Fruit fly (Drosophila melanogaster): ENCODE results near the gene Lint-1.
A peak's percentile ranks its signal among the peaks of the same experiment; 100 is the strongest.

The Lint-1 gene

dm6 chrX:11137566-11138186 is 11.4 kb upstream of the Lint-1 start, which contains the start of gene CDK2AP1 (continued):
- TF ChIP-seq gcm2 (GFP tag; optimal IDR thresholded peaks at IDR 0.05) = no peak
- peak; percentile 41; the same call in 1 of the 2 replicates for TF ChIP-seq MBD-R2 (GFP tag; IDR thresholded peaks at IDR 0.05)
- TF ChIP-seq CG18619 (GFP tag; optimal IDR thresholded peaks at IDR 0.05) = no peak
- TF ChIP-seq NfI (GFP tag; optimal IDR thresholded peaks at IDR 0.05) = peak; percentile 12
- no peak for TF ChIP-seq prd (optimal IDR thresholded peaks at IDR 0.05)
- peak; percentile 9; the same call in 1 of the 3 replicates for TF ChIP-seq prd (GFP tag; IDR thresholded peaks at IDR 0.05)
- TF ChIP-seq emc (GFP tag; optimal IDR thresholded peaks at IDR 0.05) = peak; percentile 21
- no peak for TF ChIP-seq CG17612 (GFP tag; IDR thresholded peaks at IDR 0.05)
- TF ChIP-seq Xbp1 (GFP tag; optimal IDR thresholded peaks at IDR 0.05) = peak; percentile 32
- peak in 1 of 2 experiments; percentile 71 for TF ChIP-seq tll (GFP tag; optimal IDR thresholded peaks at IDR 0.05)
- TF ChIP-seq vvl (GFP tag; IDR thresholded peaks at IDR 0.05) = peak; percentile 63
- 0 out of 2 replicates have a peak, but pooled peaks have one; percentile 24 for TF ChIP-seq esg (GFP tag; conservative IDR thresholded peaks at IDR 0.05)
- TF ChIP-seq CG2678 (tag; optimal IDR thresholded peaks at IDR 0.05) = peak; percentile 35
- TF ChIP-seq pzg (GFP tag; optimal IDR thresholded peaks at IDR 0.05) = peak; percentile 77
- no peak for TF ChIP-seq Hey (tag; optimal IDR thresholded peaks at IDR 0.05)
- TF ChIP-seq HmgD (GFP tag; optimal IDR thresholded peaks at IDR 0.05) = peak; percentile 30
- no peak for TF ChIP-seq CG7271 (tag; optimal IDR thresholded peaks at IDR 0.05)
- TF ChIP-seq pum (GFP tag; optimal IDR thresholded peaks at IDR 0.05) = peak; percentile 22
- no peak for TF ChIP-seq repo (GFP tag; optimal IDR thresholded peaks at IDR 0.05)
- TF ChIP-seq Bgb (GFP tag; IDR thresholded peaks at IDR 0.05; ENCODE audit: partially characterized antibody) = peak; percentile 70
- TF ChIP-seq tin (GFP tag; optimal IDR thresholded peaks at IDR 0.05) = peak; percentile 27
- TF ChIP-seq CG15011 (GFP tag; optimal IDR thresholded peaks at IDR 0.05) = no peak
- TF ChIP-seq CG10979 (tag; optimal IDR thresholded peaks at IDR 0.05) = no peak
- no peak for TF ChIP-seq Mad (GFP tag; optimal IDR thresholded peaks at IDR 0.05)
- peak; percentile 55 for TF ChIP-seq slbo (GFP tag; IDR thresholded peaks at IDR 0.05)
- TF ChIP-seq CG13287 (GFP tag; IDR thresholded peaks at IDR 0.05; ENCODE audit: partially characterized antibody) = peak; percentile 75
- no peak; the same call in 1 of the 2 replicates for TF ChIP-seq CG42726 (GFP tag; IDR thresholded peaks at IDR 0.05; ENCODE audit: partially characterized antibody)
- TF ChIP-seq Scr (GFP tag; IDR thresholded peaks at IDR 0.05; ENCODE audit: partially characterized antibody) = peak; percentile 69
- no peak for TF ChIP-seq zfh1 (GFP tag; IDR thresholded peaks at IDR 0.05)
- no peak for TF ChIP-seq Stat92E (GFP tag; optimal IDR thresholded peaks at IDR 0.05)
- TF ChIP-seq Aef1 (GFP tag; IDR thresholded peaks at IDR 0.05) = peak; percentile 25; the same call in 1 of the 3 replicates
- peak; percentile 13 for TF ChIP-seq Side (GFP tag; optimal IDR thresholded peaks at IDR 0.05)
- TF ChIP-seq CG13424 (tag; optimal IDR thresholded peaks at IDR 0.05) = no peak
- TF ChIP-seq Dad (GFP tag; optimal IDR thresholded peaks at IDR 0.05) = no peak
- TF ChIP-seq C15 (GFP tag; IDR thresholded peaks at IDR 0.05) = no peak
- peak; percentile 57 for TF ChIP-seq Myb (GFP tag; optimal IDR thresholded peaks at IDR 0.05)
- 0 out of 2 replicates have a peak, but pooled peaks have one; percentile 7 for TF ChIP-seq E2f2 (GFP tag; IDR thresholded peaks at IDR 0.05)
- TF ChIP-seq h (optimal IDR thresholded peaks at IDR 0.05) = no peak
- TF ChIP-seq CG11093 (GFP tag; IDR thresholded peaks at IDR 0.05) = no peak
- TF ChIP-seq Ets97D (GFP tag; optimal IDR thresholded peaks at IDR 0.05) = peak; percentile 38
- TF ChIP-seq bcd (GFP tag; optimal IDR thresholded peaks at IDR 0.05) = peak; percentile 38
- peak; percentile 12 for TF ChIP-seq pho (GFP tag; optimal IDR thresholded peaks at IDR 0.05)
- TF ChIP-seq cad (GFP tag; optimal IDR thresholded peaks at IDR 0.05) = no peak
- peak; percentile 70 for TF ChIP-seq vnd (GFP tag; IDR thresholded peaks at IDR 0.05; ENCODE audit: partially characterized antibody)
- peak; percentile 33 for TF ChIP-seq CG3995 (GFP tag; optimal IDR thresholded peaks at IDR 0.05)
- peak; percentile 39 for TF ChIP-seq HmgZ (tag; optimal IDR thresholded peaks at IDR 0.05)
- TF ChIP-seq Hr3 (GFP tag; optimal IDR thresholded peaks at IDR 0.05) = peak; percentile 23
- peak; percentile 72 for TF ChIP-seq Rfx (GFP tag; IDR thresholded peaks at IDR 0.05)
- peak; percentile 17; the same call in 1 of the 3 replicates for TF ChIP-seq dysf (GFP tag; IDR thresholded peaks at IDR 0.05)
- TF ChIP-seq CG13775 (GFP tag; optimal IDR thresholded peaks at IDR 0.05) = peak; percentile 25

Data from whole organism, embryonic.